Worm (Caenorhabditis elegans): ENCODE data around the gene etr-1.

ce11 chrII:162182-162581, at the start of gene etr-1:
- TF ChIP-seq skn-1 (tag; optimal IDR thresholded peaks at IDR 0.05): no peak
- no peak for TF ChIP-seq fkh-10 (GFP tag; optimal IDR thresholded peaks at IDR 0.05)
- TF ChIP-seq unc-98 (GFP tag; IDR thresholded peaks at IDR 0.05): no peak
- no peak for TF ChIP-seq pax-3 (tag; optimal IDR thresholded peaks at IDR 0.05)
- TF ChIP-seq snpc-4 (tag; optimal IDR thresholded peaks at IDR 0.05): no peak
- TF ChIP-seq nhr-20 (tag; optimal IDR thresholded peaks at IDR 0.05): peak; percentile 23
- TF ChIP-seq fkh-4 (tag; optimal IDR thresholded peaks at IDR 0.05; ENCODE audit: borderline replicate concordance): no peak
- TF ChIP-seq ceh-63 (GFP tag; optimal IDR thresholded peaks at IDR 0.05): no peak
- no peak for TF ChIP-seq swsn-7 (tag; optimal IDR thresholded peaks at IDR 0.05)
- TF ChIP-seq aha-1 (tag; optimal IDR thresholded peaks at IDR 0.05): no peak
